Worm (Caenorhabditis elegans): ENCODE data around the gene cnt-2.

DNA sequence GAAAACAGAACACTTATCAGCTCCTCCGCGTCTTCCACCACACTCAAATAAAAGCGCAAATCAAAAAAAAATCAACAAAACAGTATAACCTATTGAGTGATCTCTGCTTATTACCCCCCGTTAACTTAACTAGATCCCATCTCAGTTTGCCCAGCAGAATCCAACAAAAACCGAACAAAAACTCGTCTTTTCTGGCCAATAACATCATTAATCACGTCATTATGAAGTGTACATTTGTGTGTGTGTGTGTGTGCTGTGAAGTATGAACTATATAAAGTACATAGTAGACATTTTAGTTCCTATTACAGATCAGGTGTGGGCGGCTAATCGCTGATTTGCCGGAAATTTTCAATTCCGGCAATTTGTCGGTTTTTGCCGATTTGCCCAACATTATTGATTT is 63.3 kb downstream of the cnt-2 start:
- TF ChIP-seq alr-1 (tag; optimal IDR thresholded peaks at IDR 0.05) (no peak), unc-39 (tag; optimal IDR thresholded peaks at IDR 0.05) (no peak), blmp-1 (tag; optimal IDR thresholded peaks at IDR 0.05; ENCODE audit: insufficient read depth) (no peak), skn-1 (tag; optimal IDR thresholded peaks at IDR 0.05) (no peak)

Measured in whole organism, L2 larva.